Fruit fly (Drosophila melanogaster): ENCODE results near the gene CG6000.

DNA sequence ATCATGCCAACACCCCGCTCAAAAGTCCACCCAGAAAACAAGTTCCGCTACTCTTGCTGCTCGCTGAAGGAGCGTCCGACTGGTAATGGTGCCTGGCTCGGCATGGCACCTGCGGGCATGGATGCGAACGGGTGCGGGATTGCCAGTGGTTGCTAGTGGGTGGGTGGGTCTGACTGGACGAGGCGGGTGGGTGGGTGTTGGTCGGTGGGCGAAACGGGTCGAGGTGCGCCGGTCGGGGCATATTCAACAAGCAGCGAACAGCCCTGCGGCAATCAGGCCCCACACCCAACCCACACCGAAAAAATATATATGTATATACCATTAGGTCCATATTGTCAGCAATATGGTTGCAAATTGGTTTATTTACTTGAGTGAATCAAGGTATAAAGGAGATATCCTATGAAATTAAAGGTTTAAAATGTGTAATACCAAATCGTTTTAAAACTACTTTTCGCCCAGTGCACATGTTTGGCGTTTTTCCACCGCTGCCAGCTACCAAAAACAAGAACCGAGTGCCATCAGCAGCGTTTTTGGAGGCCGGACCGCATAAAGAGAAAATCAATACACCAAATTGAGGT is 43.5 kb upstream of the CG6000 start:
- TF ChIP-seq CG8478 (optimal IDR thresholded peaks at IDR 0.05) (no peak), CTCF (optimal IDR thresholded peaks at IDR 0.05) (no peak)

Data from S2 (cell line).